Worm (Caenorhabditis elegans) whole organism, L1 larva: ENCODE results near the gene E04D5.4.

Experiments
- C04F5.9 ChIP-seq: sonication (generic microtip); optimal IDR thresholded peaks from 2 replicates; lab custom pipeline; 2016; ENCODE audit warnings: missing genetic modification characterization, missing compliant biosample characterization
- F16B12.6 ChIP-seq: fragments of 150-350 bp; optimal IDR thresholded peaks from 2 replicates; lab custom pipeline; 2014; ENCODE audit warnings: missing biosample characterization, missing genetic modification characterization
- Y116A8C.19 ChIP-seq: sonication (generic microtip); optimal IDR thresholded peaks from 2 replicates; lab custom pipeline; 2016; ENCODE audit warnings: missing compliant biosample characterization, missing genetic modification characterization, borderline replicate concordance
- aha-1 ChIP-seq: fragments of 150-350 bp; optimal IDR thresholded peaks from 2 replicates; lab custom pipeline; 2014; ENCODE audit warnings: missing biosample characterization, missing genetic modification characterization
- alr-1 ChIP-seq: fragments of 200-800 bp; sonication (Bioruptor generic); optimal IDR thresholded peaks from 2 replicates; lab custom pipeline; 2018; ENCODE audit warnings: borderline replicate concordance, mild to moderate bottlenecking, missing genetic modification characterization, missing compliant biosample characterization
- blmp-1 ChIP-seq: fragments of 150-350 bp; optimal IDR thresholded peaks from 2 replicates; lab custom pipeline; 2014; ENCODE audit warnings: missing biosample characterization, missing genetic modification characterization
- ceh-63 ChIP-seq: fragments of 200-800 bp; sonication (Bioruptor generic); optimal IDR thresholded peaks from 2 replicates; lab custom pipeline; 2018; ENCODE audit warnings: mild to moderate bottlenecking, missing genetic modification characterization, missing compliant biosample characterization
- ceh-8 ChIP-seq: fragments of 200-800 bp; sonication (Bioruptor generic); optimal IDR thresholded peaks from 2 replicates; lab custom pipeline; 2018; ENCODE audit warnings: mild to moderate bottlenecking, missing genetic modification characterization, moderate library complexity, missing compliant biosample characterization
- ceh-82 ChIP-seq, 3 experiments: fragments of 150-350 bp in 1 of 3; sonication (generic microtip) in 2 of 3; optimal IDR thresholded peaks; 2 replicates each; lab custom pipeline; 2014 to 2017; ENCODE audit warnings: missing biosample characterization in 3 of 3, missing genetic modification characterization in 3 of 3
- ceh-90 ChIP-seq: sonication (generic microtip); optimal IDR thresholded peaks from 2 replicates; lab custom pipeline; 2016; ENCODE audit warnings: missing genetic modification characterization, missing compliant biosample characterization
- efl-1 ChIP-seq, 4 experiments: fragments of 150-350 bp; optimal IDR thresholded peaks in 3 of 4; peaks in 1 of 4; 1 replicate in 1 of 4; 2 replicates in 3 of 4; lab custom pipeline; 2014; ENCODE audit warnings: missing biosample characterization in 2 of 4, missing genetic modification characterization in 2 of 4, missing genetic modification reagents in 2 of 4
- efl-3 ChIP-seq: fragments of 200-800 bp; sonication (Bioruptor generic); optimal IDR thresholded peaks from 2 replicates; lab custom pipeline; 2018; ENCODE audit warnings: mild to moderate bottlenecking, missing genetic modification characterization, missing compliant biosample characterization
- egl-13 ChIP-seq: sonication (generic microtip); optimal IDR thresholded peaks from 2 replicates; lab custom pipeline; 2016; ENCODE audit warnings: missing genotype, missing genetic modification reagents, missing genetic modification characterization, missing compliant biosample characterization
- ets-5 ChIP-seq: fragments of 200-800 bp; sonication (Bioruptor generic); IDR thresholded peaks from 2 replicates; pipeline ENCODE4 v1.3.6; 2022; ENCODE audit warnings: missing genetic modification characterization, missing compliant biosample characterization
- fkh-4 ChIP-seq: sonication (generic microtip); optimal IDR thresholded peaks from 2 replicates; lab custom pipeline; 2016; ENCODE audit warnings: missing compliant biosample characterization, missing genetic modification characterization, borderline replicate concordance
- fkh-8 ChIP-seq: sonication (generic microtip); optimal IDR thresholded peaks from 2 replicates; lab custom pipeline; 2016; ENCODE audit warnings: mild to moderate bottlenecking, missing genetic modification characterization, missing compliant biosample characterization
- lin-35 ChIP-seq, 2 experiments: fragments of 150-350 bp; optimal IDR thresholded peaks; 2 replicates each; lab custom pipeline; 2014; ENCODE audit warnings: missing biosample characterization in 2 of 2, missing genetic modification characterization in 2 of 2, missing genetic modification reagents in 2 of 2
- lin-39 ChIP-seq: fragments of 150-350 bp; optimal IDR thresholded peaks from 2 replicates; lab custom pipeline; 2014; ENCODE audit warnings: missing biosample characterization, missing genetic modification reagents, missing genetic modification characterization
- lsy-2 ChIP-seq, 2 experiments: fragments of 150-350 bp; optimal IDR thresholded peaks; 2 replicates each; lab custom pipeline; 2014; ENCODE audit warnings: missing biosample characterization in 2 of 2, missing genetic modification characterization in 2 of 2
- mdl-1 ChIP-seq, 2 experiments: fragments of 150-350 bp; optimal IDR thresholded peaks; 2 replicates each; lab custom pipeline; 2014 to 2017; ENCODE audit warnings: missing biosample characterization in 2 of 2, missing genetic modification characterization in 2 of 2, inconsistent platforms in 1 of 2
- mep-1 ChIP-seq: fragments of 150-350 bp; optimal IDR thresholded peaks from 2 replicates; lab custom pipeline; 2014; ENCODE audit warnings: missing biosample characterization, missing genetic modification characterization
- nhr-28 ChIP-seq: fragments of 150-350 bp; optimal IDR thresholded peaks from 2 replicates; lab custom pipeline; 2014; ENCODE audit warnings: missing biosample characterization, missing genetic modification characterization
- nhr-76 ChIP-seq: sonication (generic microtip); optimal IDR thresholded peaks from 2 replicates; lab custom pipeline; 2017; ENCODE audit warnings: missing biosample characterization, missing genetic modification characterization
- nhr-77 ChIP-seq: fragments of 150-350 bp; optimal IDR thresholded peaks from 2 replicates; lab custom pipeline; 2014; ENCODE audit warnings: missing biosample characterization, missing genetic modification characterization
- nhr-84 ChIP-seq: sonication (generic microtip); optimal IDR thresholded peaks from 2 replicates; lab custom pipeline; 2017; ENCODE audit warnings: missing biosample characterization, missing genetic modification characterization
- nhr-85 ChIP-seq: sonication (generic microtip); peaks from one replicate; lab custom pipeline; 2016; ENCODE audit warnings: missing genetic modification characterization, inconsistent platforms, missing compliant biosample characterization
- pqm-1 ChIP-seq: sonication (generic microtip); optimal IDR thresholded peaks from 3 replicates; lab custom pipeline; 2017; ENCODE audit warnings: missing biosample characterization, missing genetic modification characterization
- snpc-4 ChIP-seq: fragments of 150-350 bp; optimal IDR thresholded peaks from 2 replicates; lab custom pipeline; 2014; ENCODE audit warnings: missing biosample characterization, missing genetic modification characterization
- snu-23 ChIP-seq: sonication (generic microtip); optimal IDR thresholded peaks from 2 replicates; lab custom pipeline; 2016; ENCODE audit warnings: missing genetic modification characterization, missing compliant biosample characterization
- sox-4 ChIP-seq: sonication (generic microtip); optimal IDR thresholded peaks from 2 replicates; lab custom pipeline; 2016; ENCODE audit warnings: missing genetic modification characterization, missing compliant biosample characterization
- tbx-2 ChIP-seq: sonication (generic microtip); optimal IDR thresholded peaks from 2 replicates; lab custom pipeline; 2016; ENCODE audit warnings: missing genetic modification characterization, missing compliant biosample characterization
- tlp-1 ChIP-seq: fragments of 150-350 bp; optimal IDR thresholded peaks from 2 replicates; lab custom pipeline; 2014; ENCODE audit warnings: missing biosample characterization, missing genetic modification characterization
- unc-130 ChIP-seq: fragments of 150-350 bp; optimal IDR thresholded peaks from 2 replicates; lab custom pipeline; 2017; ENCODE audit warnings: missing biosample characterization, missing genetic modification characterization, inconsistent platforms
- unc-30 ChIP-seq: sonication (generic microtip); optimal IDR thresholded peaks from 2 replicates; lab custom pipeline; 2017; ENCODE audit warnings: missing biosample characterization, missing genetic modification characterization
- unc-86 ChIP-seq: sonication (generic microtip); optimal IDR thresholded peaks from 2 replicates; lab custom pipeline; 2016; ENCODE audit warnings: missing genetic modification characterization, missing compliant biosample characterization
- unc-98 ChIP-seq: fragments of 200-800 bp; sonication (Bioruptor generic); IDR thresholded peaks from 2 replicates; pipeline ENCODE4 v1.3.6; 2022; ENCODE audit warnings: missing genetic modification characterization, missing compliant biosample characterization
- zag-1 ChIP-seq: fragments of 150-350 bp; optimal IDR thresholded peaks from 2 replicates; lab custom pipeline; 2014; ENCODE audit warnings: missing biosample characterization, missing genetic modification characterization

E04D5.4 gene

ce11 chrII:10471790-10472189, 31.7 kb downstream of the E04D5.4 start, which contains the start of gene ZK666.2:
TSS of gene ZK666.2 (minus strand) at chrII:10471890.
- TF ChIP-seq mdl-1 (tag; optimal IDR thresholded peaks at IDR 0.05; lab: Kevin White, UChicago) (no peak), Y116A8C.19 (tag; lab: Kevin White, UChicago) (no peak), nhr-77 (tag; lab: Kevin White, UChicago) (no peak), unc-30 (no peak), C04F5.9 (tag; lab: Kevin White, UChicago) (no peak), F16B12.6 (tag; lab: Kevin White, UChicago) (no peak), zag-1 (no peak)

- TF ChIP-seq sox-4 (tag; lab: Kevin White, UChicago) (no peak), efl-1 (optimal IDR thresholded peaks at IDR 0.05; lab: Kevin White, UChicago) (no peak), efl-1 (GFP tag; optimal IDR thresholded peaks at IDR 0.05 in 1 of 2; lab: Kevin White, UChicago) (peak in 1 of 2 experiments; percentile 47)
Measured at ce11 chrII:10476039-10476438, 36.0 kb downstream of the E04D5.4 start, which contains the start of gene clec-58. TSS of gene clec-58 (minus strand) at chrII:10476139.

ce11 chrII:10476959-10477358, 36.9 kb downstream of the E04D5.4 start, which contains the start of gene ZK666.4:
TSS of gene ZK666.4 (plus strand) at chrII:10477259.
- TF ChIP-seq ceh-8 (GFP tag; lab: Kevin White, UChicago) = no peak

ce11 chrII:10479348-10479747, 39.3 kb downstream of the E04D5.4 start, which contains the start of gene clec-59:
TSS of gene clec-59 (minus strand) at chrII:10479448.
- TF ChIP-seq nhr-28 = no peak
- TF ChIP-seq Y116A8C.19 (tag; lab: Kevin White, UChicago) = no peak
- TF ChIP-seq mep-1 (tag; lab: Kevin White, UChicago) = no peak
- TF ChIP-seq blmp-1 (tag; lab: Kevin White, UChicago) = no peak
- no peak for TF ChIP-seq tlp-1 (tag; lab: Kevin White, UChicago)
- TF ChIP-seq lin-35 (GFP tag; optimal IDR thresholded peaks at IDR 0.05; lab: Kevin White, UChicago) = no peak

- TF ChIP-seq C04F5.9 (tag; lab: Kevin White, UChicago) (no peak), nhr-28 (no peak), fkh-4 (no peak), ceh-63 (no peak), nhr-76 (tag; lab: Kevin White, UChicago) (no peak), tbx-2 (no peak), Y116A8C.19 (tag; lab: Kevin White, UChicago) (no peak), alr-1 (tag; lab: Kevin White, UChicago) (no peak), lsy-2 (tag; optimal IDR thresholded peaks at IDR 0.05; lab: Kevin White, UChicago) (no peak), F16B12.6 (tag; lab: Kevin White, UChicago) (no peak), snpc-4 (tag; lab: Kevin White, UChicago) (no peak), ceh-82 (tag; optimal IDR thresholded peaks at IDR 0.05; lab: Kevin White, UChicago) (no peak), efl-3 (GFP tag; lab: Kevin White, UChicago) (no peak), fkh-8 (no peak)
- TF ChIP-seq, all 84 proteins: peak for 0
Measured at ce11 chrII:10480043-10480442, 40.0 kb downstream of the E04D5.4 start.

- no peak for TF ChIP-seq tlp-1 (tag; lab: Kevin White, UChicago)
- TF ChIP-seq efl-1 (optimal IDR thresholded peaks at IDR 0.05; lab: Kevin White, UChicago) = no peak
- peak in 1 of 2 experiments; percentile 56 for TF ChIP-seq efl-1 (GFP tag; optimal IDR thresholded peaks at IDR 0.05 in 1 of 2; lab: Kevin White, UChicago)
- no peak for TF ChIP-seq unc-130
- no peak for TF ChIP-seq egl-13
- no peak for TF ChIP-seq aha-1 (tag; lab: Kevin White, UChicago)
- peak; percentile 21 for TF ChIP-seq nhr-85 (tag; lab: Kevin White, UChicago)
- TF ChIP-seq pqm-1 = no peak
- no peak for TF ChIP-seq unc-86 (tag; lab: Kevin White, UChicago)
- TF ChIP-seq unc-98 (GFP tag; lab: Robert Waterston, UW) = no peak
- TF ChIP-seq nhr-84 (tag; lab: Kevin White, UChicago) = no peak
- no peak for TF ChIP-seq mdl-1 (tag; optimal IDR thresholded peaks at IDR 0.05; lab: Kevin White, UChicago)
- no peak for TF ChIP-seq snu-23 (GFP tag; lab: Kevin White, UChicago)
- no peak for TF ChIP-seq ets-5 (GFP tag; lab: Robert Waterston, UW)
- no peak for TF ChIP-seq ceh-90 (tag; lab: Kevin White, UChicago)
- no peak for TF ChIP-seq lin-39
Measured at ce11 chrII:10481824-10482556, 41.9 kb downstream of the E04D5.4 start, which contains the start of the genes clec-60 and ZK666.11. TSS of gene clec-60 (minus strand) at chrII:10481874. TSS of gene ZK666.11 (plus strand) at chrII:10482522.
